Worm (Caenorhabditis elegans) whole organism, L4 larva: ENCODE measurements around the gene fbxb-112.

Experiments
- F49E8.2 ChIP-seq: sonication (generic microtip); optimal IDR thresholded peaks from 2 replicates; lab custom pipeline; 2016; ENCODE audit warnings: missing compliant biosample characterization, mild to moderate bottlenecking, missing genetic modification characterization, borderline replicate concordance
- T26A8.4 ChIP-seq: fragments of 200-800 bp; sonication (Bioruptor generic); IDR thresholded peaks from 2 replicates; pipeline ENCODE4 v1.3.6; 2022; ENCODE audit warnings: missing genetic modification characterization, missing compliant biosample characterization
- Y105C5A.15 ChIP-seq: fragments of 200-800 bp; sonication (Bioruptor generic); IDR thresholded peaks from 2 replicates; pipeline ENCODE4 v1.3.6; 2022; ENCODE audit warnings: missing genetic modification characterization, missing compliant biosample characterization
- Y48G9A.11 ChIP-seq: fragments of 200-800 bp; sonication (Bioruptor generic); IDR thresholded peaks from 2 replicates; pipeline ENCODE4 v1.3.6; 2022; ENCODE audit warnings: missing genetic modification reagents, missing genetic modification characterization, missing compliant biosample characterization
- aha-1 ChIP-seq: fragments of 150-350 bp; peaks from one replicate; lab custom pipeline; 2014; ENCODE audit warnings: missing biosample characterization, missing genetic modification characterization
- ama-1 ChIP-seq: fragments of 150-350 bp; optimal IDR thresholded peaks from 2 replicates; lab custom pipeline; 2014; ENCODE audit warnings: inconsistent platforms, mixed read lengths
- attf-4 ChIP-seq: sonication (generic microtip); optimal IDR thresholded peaks from 3 replicates; lab custom pipeline; 2017; ENCODE audit warnings: missing biosample characterization, missing genetic modification characterization
- ceh-20 ChIP-seq: fragments of 200-800 bp; sonication (Bioruptor generic); IDR thresholded peaks from 2 replicates; pipeline ENCODE4 v1.3.6; 2022; ENCODE audit warnings: missing genetic modification reagents, missing genetic modification characterization, missing compliant biosample characterization
- ceh-28 ChIP-seq: fragments of 150-350 bp; optimal IDR thresholded peaks from 2 replicates; lab custom pipeline; 2014; ENCODE audit warnings: missing biosample characterization, missing genetic modification reagents, missing genetic modification characterization
- ces-1 ChIP-seq: fragments of 150-350 bp; sonication (generic microtip); optimal IDR thresholded peaks from 4 replicates; lab custom pipeline; 2014; ENCODE audit warnings: missing biosample characterization, missing genetic modification reagents, missing genetic modification characterization
- daf-19 ChIP-seq: fragments of 200-800 bp; sonication (Bioruptor generic); conservative IDR thresholded peaks from 2 replicates; pipeline ENCODE4 v1.3.6; 2022; ENCODE audit warnings: missing genetic modification characterization, missing compliant biosample characterization
- daf-8 ChIP-seq: fragments of 200-800 bp; sonication (Bioruptor generic); IDR thresholded peaks from 2 replicates; pipeline ENCODE4 v1.3.6; 2022; ENCODE audit warnings: missing genetic modification characterization, missing compliant biosample characterization
- dve-1 ChIP-seq: sonication (generic microtip); optimal IDR thresholded peaks from 2 replicates; lab custom pipeline; 2017; ENCODE audit warnings: antibody characterized with exemption, mild to moderate bottlenecking, missing genetic modification characterization, missing compliant biosample characterization; ENCODE audit not compliant: insufficient read depth
- egl-27 ChIP-seq: sonication (generic microtip); optimal IDR thresholded peaks from 3 replicates; lab custom pipeline; 2017; ENCODE audit warnings: missing biosample characterization, missing genetic modification reagents, missing genetic modification characterization
- egl-43 ChIP-seq: fragments of 200-800 bp; sonication (Bioruptor generic); IDR thresholded peaks from 2 replicates; pipeline ENCODE4 v1.3.6; 2022; ENCODE audit warnings: missing genetic modification reagents, missing genetic modification characterization, missing compliant biosample characterization
- fos-1 ChIP-seq: fragments of 150-350 bp; optimal IDR thresholded peaks from 2 replicates; lab custom pipeline; 2014; ENCODE audit warnings: missing biosample characterization, missing genetic modification characterization
- gei-8 ChIP-seq: fragments of 200-800 bp; sonication (Bioruptor generic); optimal IDR thresholded peaks from 2 replicates; lab custom pipeline; 2018; ENCODE audit warnings: mild to moderate bottlenecking, missing genetic modification characterization, missing compliant biosample characterization
- hlh-11 ChIP-seq: fragments of 200-800 bp; sonication (Bioruptor generic); optimal IDR thresholded peaks from 2 replicates; lab custom pipeline; 2018; ENCODE audit warnings: mild to moderate bottlenecking, missing genetic modification characterization, missing compliant biosample characterization
- hlh-30 ChIP-seq: sonication (generic microtip); optimal IDR thresholded peaks from 2 replicates; lab custom pipeline; 2017; ENCODE audit warnings: antibody characterized with exemption, mild to moderate bottlenecking, missing genetic modification characterization, missing compliant biosample characterization; ENCODE audit not compliant: insufficient read depth
- jun-1 ChIP-seq: fragments of 150-350 bp; optimal IDR thresholded peaks from 2 replicates; lab custom pipeline; 2014; ENCODE audit warnings: missing biosample characterization, missing genetic modification reagents, missing genetic modification characterization
- lin-13 ChIP-seq: fragments of 150-350 bp; optimal IDR thresholded peaks from 2 replicates; lab custom pipeline; 2014; ENCODE audit warnings: missing biosample characterization, missing genetic modification reagents, missing genetic modification characterization
- lin-15B ChIP-seq: fragments of 150-350 bp; sonication (generic microtip); optimal IDR thresholded peaks from 3 replicates; lab custom pipeline; 2014; ENCODE audit warnings: missing biosample characterization, missing genetic modification characterization
- madf-9 ChIP-seq: fragments of 200-800 bp; sonication (Bioruptor generic); conservative IDR thresholded peaks from 2 replicates; pipeline ENCODE4 v1.3.6; 2022; ENCODE audit warnings: missing genetic modification reagents, missing genetic modification characterization, missing compliant biosample characterization
- mdl-1 ChIP-seq, 2 experiments: fragments of 150-350 bp in 1 of 2; sonication (generic microtip) in 1 of 2; optimal IDR thresholded peaks; 2 replicates each; lab custom pipeline; 2014 to 2017; ENCODE audit warnings: missing biosample characterization in 2 of 2, missing genetic modification characterization in 2 of 2
- mdt-29 ChIP-seq: fragments of 200-800 bp; sonication (Bioruptor generic); IDR thresholded peaks from 2 replicates; pipeline ENCODE4 v1.3.6; 2022; ENCODE audit warnings: missing genetic modification reagents, missing genetic modification characterization, missing compliant biosample characterization
- mes-2 ChIP-seq: sonication (generic microtip); optimal IDR thresholded peaks from 2 replicates; lab custom pipeline; 2016; ENCODE audit warnings: missing genotype, mild to moderate bottlenecking, missing genetic modification characterization, missing compliant biosample characterization; ENCODE audit not compliant: poor library complexity, severe bottlenecking
- nhr-10 ChIP-seq: fragments of 150-350 bp; optimal IDR thresholded peaks from 2 replicates; lab custom pipeline; 2014; ENCODE audit warnings: missing biosample characterization, missing genetic modification characterization
- nhr-111 ChIP-seq: fragments of 200-800 bp; sonication (Bioruptor generic); optimal IDR thresholded peaks from 2 replicates; lab custom pipeline; 2018; ENCODE audit warnings: mild to moderate bottlenecking, missing genetic modification characterization, missing compliant biosample characterization
- nhr-237 ChIP-seq: sonication (generic microtip); optimal IDR thresholded peaks from 2 replicates; lab custom pipeline; 2017; ENCODE audit warnings: missing biosample characterization, missing genetic modification characterization
- nhr-42 ChIP-seq: fragments of 200-800 bp; sonication (Bioruptor generic); IDR thresholded peaks from 2 replicates; pipeline ENCODE4 v1.3.6; 2022; ENCODE audit warnings: missing genetic modification characterization, missing compliant biosample characterization
- pha-4 ChIP-seq, 2 experiments: fragments of 150-350 bp in 1 of 2; fragments of 200-800 bp in 1 of 2; sonication (Bioruptor generic) in 1 of 2; IDR thresholded peaks in 1 of 2; optimal IDR thresholded peaks in 1 of 2; 2 replicates each; pipeline versions ENCODE4 v1.3.6 to Lab custom; 2014 to 2022; ENCODE audit warnings: missing genetic modification characterization in 2 of 2, missing genetic modification reagents in 2 of 2, missing biosample characterization in 1 of 2, missing compliant biosample characterization in 1 of 2
- php-3 ChIP-seq: fragments of 200-800 bp; sonication (Bioruptor generic); IDR thresholded peaks from 2 replicates; pipeline ENCODE4 v1.3.6; 2022; ENCODE audit warnings: missing genetic modification reagents, missing genetic modification characterization, missing compliant biosample characterization
- pqm-1 ChIP-seq: sonication (generic microtip); optimal IDR thresholded peaks from 2 replicates; lab custom pipeline; 2017; ENCODE audit warnings: missing biosample characterization, missing genetic modification characterization
- sdz-12 ChIP-seq: fragments of 200-800 bp; sonication (Bioruptor generic); optimal IDR thresholded peaks from 2 replicates; lab custom pipeline; 2018; ENCODE audit warnings: mild to moderate bottlenecking, missing genetic modification characterization, missing compliant biosample characterization
- set-16 ChIP-seq: fragments of 200-800 bp; sonication (Bioruptor generic); IDR thresholded peaks from 2 replicates; pipeline ENCODE4 v1.3.6; 2022; ENCODE audit warnings: missing genetic modification reagents, missing genetic modification characterization, missing compliant biosample characterization
- snpc-4 ChIP-seq: fragments of 150-350 bp; optimal IDR thresholded peaks from 2 replicates; lab custom pipeline; 2014; ENCODE audit warnings: missing biosample characterization, missing genetic modification characterization
- spr-1 ChIP-seq: sonication (generic microtip); optimal IDR thresholded peaks from 2 replicates; lab custom pipeline; 2016; ENCODE audit warnings: mild to moderate bottlenecking, missing genetic modification characterization, missing compliant biosample characterization
- tra-1 ChIP-seq: fragments of 200-800 bp; sonication (Bioruptor generic); IDR thresholded peaks from 2 replicates; pipeline ENCODE4 v1.3.6; 2022; ENCODE audit warnings: missing genetic modification reagents, missing genetic modification characterization, missing compliant biosample characterization
- unc-62 ChIP-seq, 3 experiments: fragments of 150-350 bp in 1 of 3; sonication (generic microtip); optimal IDR thresholded peaks in 2 of 3; peaks in 1 of 3; 1 replicate in 1 of 3; 2 replicates in 2 of 3; lab custom pipeline; 2014 to 2017; ENCODE audit warnings: missing biosample characterization in 3 of 3, missing genetic modification characterization in 3 of 3, missing genetic modification reagents in 3 of 3, missing genotype in 1 of 3
- vab-7 ChIP-seq: fragments of 200-800 bp; sonication (Bioruptor generic); IDR thresholded peaks from 2 replicates; pipeline ENCODE4 v1.3.6; 2022; ENCODE audit warnings: missing genetic modification reagents, missing genetic modification characterization, missing compliant biosample characterization
- zfp-2 ChIP-seq: sonication (generic microtip); optimal IDR thresholded peaks from 2 replicates; lab custom pipeline; 2016; ENCODE audit warnings: mild to moderate bottlenecking, missing genetic modification characterization, missing compliant biosample characterization
- zip-11 ChIP-seq: fragments of 200-800 bp; sonication (Bioruptor generic); IDR thresholded peaks from 2 replicates; pipeline ENCODE4 v1.3.6; 2022; ENCODE audit warnings: missing genetic modification characterization, missing compliant biosample characterization
- zip-2 ChIP-seq: fragments of 150-350 bp; optimal IDR thresholded peaks from 2 replicates; lab custom pipeline; 2014; ENCODE audit warnings: missing biosample characterization, missing genetic modification characterization

The fbxb-112 gene

ce11 chrII:3499386-3499785 is 8.5 kb downstream of the fbxb-112 start, which contains the start of gene Y49F6B.9:
Y49F6B.9 (minus strand) TSS chrII:3499387.
- no peak for TF ChIP-seq nhr-42 (GFP tag; lab: Robert Waterston, UW)
- no peak for TF ChIP-seq jun-1 (tag; lab: Kevin White, UChicago)
- TF ChIP-seq zip-11, result no peak
- no peak for TF ChIP-seq gei-8 (GFP tag; lab: Kevin White, UChicago)
- TF ChIP-seq ceh-28 (tag; lab: Kevin White, UChicago), result no peak
- no peak for TF ChIP-seq zip-2 (tag; lab: Kevin White, UChicago)
- no peak for TF ChIP-seq F49E8.2 (tag; lab: Kevin White, UChicago)
- no peak for TF ChIP-seq spr-1 (tag; lab: Kevin White, UChicago)
- peak; percentile 94 for TF ChIP-seq Y48G9A.11 (GFP tag; lab: Robert Waterston, UW)
- TF ChIP-seq vab-7 (GFP tag; lab: Robert Waterston, UW), result no peak
- no peak for TF ChIP-seq hlh-30
- no peak for TF ChIP-seq lin-15B (tag; lab: Kevin White, UChicago)
- no peak for TF ChIP-seq ama-1 (lab: Kevin White, UChicago)
- TF ChIP-seq aha-1, result peak; percentile 87
- TF ChIP-seq pqm-1 (tag; lab: Kevin White, UChicago), result no peak
- TF ChIP-seq snpc-4 (tag; lab: Kevin White, UChicago), result no peak

DNA sequence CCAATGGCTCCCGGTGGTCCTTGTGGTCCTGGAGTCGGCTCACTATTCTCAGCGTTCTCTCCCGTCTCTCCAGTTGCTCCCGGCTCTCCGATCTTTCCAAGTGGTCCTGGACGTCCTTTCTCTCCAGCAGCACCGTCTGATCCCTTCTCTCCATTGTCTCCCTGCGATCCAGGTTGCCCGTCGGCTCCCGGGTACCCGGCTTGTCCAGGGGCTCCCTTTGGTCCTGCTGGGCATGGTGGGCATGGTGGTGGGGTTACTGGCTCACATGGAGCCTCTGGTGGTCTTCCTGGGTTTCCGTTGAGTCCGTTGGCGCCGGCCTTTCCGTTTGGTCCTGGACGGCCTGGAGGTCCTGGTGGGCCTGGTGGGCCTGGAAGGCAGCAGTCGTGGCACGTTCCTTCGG is 9.5 kb downstream of the fbxb-112 start:
- TF ChIP-seq madf-9 (GFP tag; lab: Robert Waterston, UW) (no peak), daf-19 (no peak), sdz-12 (GFP tag; lab: Kevin White, UChicago) (no peak), attf-4 (tag; lab: Kevin White, UChicago) (no peak), T26A8.4 (GFP tag; lab: Robert Waterston, UW) (peak; percentile 57), spr-1 (tag; lab: Kevin White, UChicago) (peak; percentile 7), nhr-237 (no peak), egl-27 (tag; lab: Kevin White, UChicago) (no peak), ceh-20 (no peak), set-16 (GFP tag; lab: Robert Waterston, UW) (peak; percentile 97), php-3 (GFP tag; lab: Robert Waterston, UW) (peak; percentile 31; the same call in 1 of the 2 replicates), nhr-111 (peak; percentile 13), egl-43 (peak; percentile 65; the same call in 1 of the 2 replicates)

DNA sequence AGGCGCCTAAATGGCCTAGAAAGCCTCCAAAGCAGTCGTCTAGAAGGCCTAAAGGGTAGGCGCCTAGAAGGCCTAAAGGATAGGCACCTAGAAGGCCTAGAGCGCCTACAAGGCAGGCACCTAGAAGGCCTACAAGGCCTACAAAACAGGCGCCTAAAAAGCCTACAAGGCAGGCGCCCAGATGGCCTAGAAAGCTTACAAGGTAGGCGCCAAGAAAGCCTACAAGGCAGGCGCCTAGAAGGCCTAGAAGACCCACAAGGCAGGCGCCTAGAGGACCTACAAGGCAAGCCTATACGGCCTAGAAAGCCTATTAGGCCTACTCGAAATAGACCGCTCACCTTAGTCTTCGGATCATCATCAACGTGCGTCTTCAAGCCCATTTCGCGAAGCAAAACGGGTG is 11.1 kb downstream of the fbxb-112 start:
- TF ChIP-seq Y105C5A.15 (GFP tag; lab: Robert Waterston, UW) (0 out of 2 replicates have a peak, but pooled peaks have one; percentile 43), dve-1 (tag; lab: Kevin White, UChicago) (no peak), aha-1 (peak; percentile 94), egl-43 (peak; percentile 61; the same call in 1 of the 2 replicates), mdt-29 (GFP tag; lab: Robert Waterston, UW) (no peak), pha-4 (GFP tag; IDR thresholded peaks at IDR 0.05; lab: Robert Waterston, UW) (peak; percentile 15; the same call in 1 of the 2 replicates), pha-4 (tag; optimal IDR thresholded peaks at IDR 0.05; lab: Kevin White, UChicago) (no peak), unc-62 (GFP tag; optimal IDR thresholded peaks at IDR 0.05 in 1 of 2; lab: Kevin White, UChicago) (peak in 1 of 2 experiments; percentile 67), unc-62 (tag; optimal IDR thresholded peaks at IDR 0.05; lab: Kevin White, UChicago) (no peak)

DNA sequence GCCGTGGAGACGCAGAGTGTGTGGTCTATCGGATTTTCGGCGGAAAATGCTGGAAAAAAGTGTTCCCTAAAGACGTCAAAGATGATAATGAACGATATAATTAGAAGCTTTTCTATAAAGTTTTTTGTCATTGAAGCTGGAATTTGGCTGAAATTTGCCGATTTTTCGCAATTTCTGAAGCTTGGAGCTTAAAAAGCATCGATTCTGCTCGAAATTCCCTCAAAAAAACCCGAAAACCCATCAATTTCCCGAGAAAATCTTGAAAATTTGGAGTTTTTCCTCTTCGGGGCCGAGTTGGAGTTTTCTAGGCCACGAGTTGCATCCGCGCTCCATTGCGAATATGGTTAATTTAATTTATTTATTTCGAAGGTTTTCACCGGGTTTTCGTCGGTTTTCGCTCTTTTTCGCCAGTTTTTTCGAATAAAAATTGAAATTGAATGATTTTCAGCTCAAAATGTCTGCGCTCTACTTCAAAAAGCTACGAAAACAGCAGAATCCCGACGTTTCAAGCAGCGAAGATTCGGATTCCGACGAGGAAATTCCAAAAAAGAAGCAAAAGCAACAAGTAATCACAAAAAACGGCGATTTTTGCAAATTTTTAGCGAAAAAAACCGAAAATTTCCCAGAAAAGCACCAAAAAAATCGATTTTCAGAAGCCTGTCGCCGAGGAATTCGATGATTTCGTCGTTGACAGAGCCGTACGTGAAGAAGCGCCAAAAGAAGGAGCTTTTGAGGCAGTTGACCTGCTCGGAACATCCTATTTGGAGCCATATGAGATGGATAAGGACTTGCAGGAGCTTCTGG is 11.8 kb downstream of the fbxb-112 start, which contains the start of the genes col-71 and Y49F6B.2:
Gene col-71 (minus strand): TSS at position 51 of the 804 bp plus-strand sequence.
Gene Y49F6B.2 (plus strand): TSS at position 449 of the 804 bp plus-strand sequence.
- TF ChIP-seq tra-1 (GFP tag; lab: Robert Waterston, UW), result no peak
- no peak for TF ChIP-seq nhr-10 (tag; lab: Kevin White, UChicago)
- peak; percentile 85 for TF ChIP-seq Y48G9A.11 (GFP tag; lab: Robert Waterston, UW)
- no peak for TF ChIP-seq spr-1 (tag; lab: Kevin White, UChicago)
- no peak for TF ChIP-seq zfp-2 (tag; lab: Kevin White, UChicago)
- TF ChIP-seq attf-4 (tag; lab: Kevin White, UChicago), result no peak
- peak; percentile 70 for TF ChIP-seq lin-13 (GFP tag; lab: Kevin White, UChicago)
- no peak for TF ChIP-seq egl-43
- TF ChIP-seq mdl-1 (tag; optimal IDR thresholded peaks at IDR 0.05; lab: Kevin White, UChicago), result no peak
- no peak for TF ChIP-seq fos-1 (tag; lab: Kevin White, UChicago)
- no peak for TF ChIP-seq daf-8 (GFP tag; lab: Robert Waterston, UW)
- peak; percentile 99 for TF ChIP-seq mes-2 (tag; lab: Kevin White, UChicago)
- TF ChIP-seq hlh-11 (tag; lab: Kevin White, UChicago), result peak; percentile 15
- TF ChIP-seq ces-1, result peak; percentile 95
- 0 out of 2 replicates have a peak, but pooled peaks have one; percentile 18 for TF ChIP-seq pha-4 (GFP tag; IDR thresholded peaks at IDR 0.05; lab: Robert Waterston, UW)
- TF ChIP-seq pha-4 (tag; optimal IDR thresholded peaks at IDR 0.05; lab: Kevin White, UChicago), result no peak
